Worm (Caenorhabditis elegans): ENCODE measurements around the gene F37B12.1.

Gene F37B12.1

DNA sequence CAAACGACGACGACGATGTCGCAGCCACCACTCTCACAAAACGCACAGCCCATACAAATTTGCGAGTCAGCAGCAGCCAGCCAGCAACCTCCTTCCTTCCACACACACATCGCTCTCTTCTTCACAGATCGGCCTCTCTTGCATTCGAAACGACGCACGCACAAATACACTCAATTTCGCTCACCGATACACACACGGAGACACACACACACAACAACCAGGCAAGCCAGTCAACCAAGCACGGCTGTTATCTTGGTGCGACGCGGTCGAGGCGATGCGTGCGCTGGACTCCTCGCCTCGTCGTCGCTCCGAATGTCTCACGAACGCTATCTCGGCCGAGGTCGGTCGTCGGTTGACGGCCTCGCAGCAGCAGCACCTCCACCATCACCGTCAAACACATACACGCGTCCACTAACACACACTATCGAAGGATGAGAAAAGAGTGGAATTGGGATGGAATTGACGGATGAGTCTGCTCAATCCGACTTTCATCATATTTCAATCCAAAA lies 31.3 kb upstream of the F37B12.1 start:
- TF ChIP-seq hlh-1 (tag; optimal IDR thresholded peaks at IDR 0.05) (peak; percentile 97), nhr-76 (tag; optimal IDR thresholded peaks at IDR 0.05) (no peak), ceh-83 (GFP tag; optimal IDR thresholded peaks at IDR 0.05) (peak; percentile 72), M03D4.4 (tag; optimal IDR thresholded peaks at IDR 0.05) (peak; percentile 83), mep-1 (tag; optimal IDR thresholded peaks at IDR 0.05) (peak; percentile 92), ceh-39 (tag; optimal IDR thresholded peaks at IDR 0.05) (no peak), snpc-4 (tag; optimal IDR thresholded peaks at IDR 0.05) (no peak), nhr-12 (tag; optimal IDR thresholded peaks at IDR 0.05) (peak; percentile 60), zip-8 (tag; optimal IDR thresholded peaks at IDR 0.05) (no peak), cnd-1 (tag; optimal IDR thresholded peaks at IDR 0.05) (peak; percentile 86), elt-3 (tag; optimal IDR thresholded peaks at IDR 0.05) (peak; percentile 45), lsy-2 (tag; optimal IDR thresholded peaks at IDR 0.05) (peak; percentile 72), blmp-1 (tag; optimal IDR thresholded peaks at IDR 0.05) (no peak), bed-3 (GFP tag; optimal IDR thresholded peaks at IDR 0.05) (no peak), nhr-2 (tag; optimal IDR thresholded peaks at IDR 0.05) (peak; percentile 67), ham-2 (GFP tag; optimal IDR thresholded peaks at IDR 0.05) (peak; percentile 98), ceh-43 (GFP tag; optimal IDR thresholded peaks at IDR 0.05) (peak; percentile 72), flh-1 (GFP tag; optimal IDR thresholded peaks at IDR 0.05) (no peak), mls-2 (tag; optimal IDR thresholded peaks at IDR 0.05) (peak; percentile 82), mab-5 (tag; optimal IDR thresholded peaks at IDR 0.05) (no peak), nhr-237 (tag; optimal IDR thresholded peaks at IDR 0.05) (peak; percentile 71), ztf-11 (tag; optimal IDR thresholded peaks at IDR 0.05) (peak; percentile 96), pha-4 (tag; optimal IDR thresholded peaks at IDR 0.05) (peak; percentile 93), unc-39 (tag; optimal IDR thresholded peaks at IDR 0.05) (peak; percentile 76), lin-13 (tag; optimal IDR thresholded peaks at IDR 0.05) (peak; percentile 85), elt-1 (tag; optimal IDR thresholded peaks at IDR 0.05; ENCODE audit: borderline replicate concordance, insufficient read depth) (peak; percentile 6), drap-1 (GFP tag; optimal IDR thresholded peaks at IDR 0.05) (peak; percentile 89), tbx-8 (GFP tag; optimal IDR thresholded peaks at IDR 0.05) (peak; percentile 48), unc-62 (GFP tag; optimal IDR thresholded peaks at IDR 0.05) (peak; percentile 77), ces-1 (GFP tag; optimal IDR thresholded peaks at IDR 0.05) (peak; percentile 56), lin-32 (GFP tag; optimal IDR thresholded peaks at IDR 0.05) (peak; percentile 1), nhr-28 (tag; optimal IDR thresholded peaks at IDR 0.05) (no peak), sem-2 (GFP tag; optimal IDR thresholded peaks at IDR 0.05) (peak; percentile 37), unc-120 (tag; optimal IDR thresholded peaks at IDR 0.05; ENCODE audit: poor library complexity, severe bottlenecking) (peak; percentile 93), sptf-1 (tag; optimal IDR thresholded peaks at IDR 0.05) (peak; percentile 88)

DNA sequence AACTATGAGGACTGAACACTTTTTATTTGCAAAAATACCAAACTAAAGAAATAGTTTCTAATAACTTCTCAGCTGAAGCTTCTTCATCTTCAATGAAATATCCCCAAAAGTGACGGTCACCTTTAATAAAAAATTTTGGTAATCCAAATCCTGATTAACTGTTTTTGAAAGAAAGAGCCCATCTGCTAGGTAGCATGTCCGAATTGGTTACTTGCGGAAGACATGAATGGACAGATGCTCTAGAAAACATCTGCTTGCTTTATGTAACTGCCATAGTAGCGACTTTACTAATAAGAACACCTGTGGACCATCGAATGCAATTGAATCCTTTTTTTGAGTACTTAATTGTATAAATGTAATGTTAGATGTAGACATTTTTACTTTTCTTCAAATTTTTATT lies 29.9 kb upstream of the F37B12.1 start:
- TF ChIP-seq elt-1 (tag; optimal IDR thresholded peaks at IDR 0.05; ENCODE audit: borderline replicate concordance, insufficient read depth) (no peak), cnd-1 (tag; optimal IDR thresholded peaks at IDR 0.05) (peak; percentile 76), drap-1 (GFP tag; optimal IDR thresholded peaks at IDR 0.05) (no peak), lin-13 (tag; optimal IDR thresholded peaks at IDR 0.05) (no peak), lin-32 (GFP tag; optimal IDR thresholded peaks at IDR 0.05) (peak; percentile 66)

DNA sequence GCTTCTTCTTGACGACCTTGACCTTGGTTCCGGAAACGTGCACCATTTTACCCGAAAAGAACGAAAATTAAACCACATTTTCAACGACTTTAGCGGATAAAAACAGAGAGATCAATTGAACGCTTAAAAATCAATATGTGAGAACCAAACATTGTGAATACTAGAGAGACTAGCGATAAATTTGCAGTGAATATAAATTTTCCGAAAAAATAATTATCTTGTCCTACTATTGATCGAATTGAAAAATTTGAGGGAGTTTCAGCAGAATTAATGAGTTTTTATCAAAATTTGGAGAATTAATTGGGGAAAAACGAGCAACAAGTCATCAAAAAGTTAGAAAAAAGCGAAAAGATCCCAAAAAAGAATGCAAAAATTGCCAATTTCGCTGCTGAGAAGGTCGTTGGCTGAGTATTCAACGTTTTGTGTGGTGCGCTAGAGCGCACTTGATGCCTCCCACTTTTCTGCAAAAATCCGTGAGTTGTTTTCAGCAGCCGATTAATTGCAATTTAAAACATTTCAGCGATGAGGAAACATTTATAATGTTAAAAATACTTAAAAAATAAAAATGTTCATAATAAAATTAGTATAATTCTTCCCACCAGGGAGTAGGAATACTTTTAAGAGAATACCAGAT lies 28.1 kb upstream of the F37B12.1 start, which contains the start of gene rpl-32:
Gene rpl-32, minus strand, starts transcription at position 51 of the 634 bp plus-strand sequence.
- TF ChIP-seq hlh-1 (tag; optimal IDR thresholded peaks at IDR 0.05) (peak; percentile 52), ceh-39 (tag; optimal IDR thresholded peaks at IDR 0.05) (peak; percentile 76), tbx-8 (GFP tag; optimal IDR thresholded peaks at IDR 0.05) (no peak), lin-13 (tag; optimal IDR thresholded peaks at IDR 0.05) (peak; percentile 70), unc-120 (tag; optimal IDR thresholded peaks at IDR 0.05; ENCODE audit: poor library complexity, severe bottlenecking) (peak; percentile 79), bed-3 (GFP tag; optimal IDR thresholded peaks at IDR 0.05) (no peak), nhr-12 (tag; optimal IDR thresholded peaks at IDR 0.05) (no peak), ces-1 (GFP tag; optimal IDR thresholded peaks at IDR 0.05) (peak; percentile 61), pha-4 (tag; optimal IDR thresholded peaks at IDR 0.05) (peak; percentile 68), nhr-28 (tag; optimal IDR thresholded peaks at IDR 0.05) (no peak), nhr-237 (tag; optimal IDR thresholded peaks at IDR 0.05) (peak; percentile 85), nhr-76 (tag; optimal IDR thresholded peaks at IDR 0.05) (no peak), nhr-2 (tag; optimal IDR thresholded peaks at IDR 0.05) (no peak), ceh-43 (GFP tag; optimal IDR thresholded peaks at IDR 0.05) (peak; percentile 45), unc-39 (tag; optimal IDR thresholded peaks at IDR 0.05) (no peak), lsy-2 (tag; optimal IDR thresholded peaks at IDR 0.05) (peak; percentile 74), mep-1 (tag; optimal IDR thresholded peaks at IDR 0.05) (peak; percentile 95), unc-62 (GFP tag; optimal IDR thresholded peaks at IDR 0.05) (peak; percentile 35), sptf-1 (tag; optimal IDR thresholded peaks at IDR 0.05) (peak; percentile 20)
